Fruit fly (Drosophila melanogaster): Measurements from ENCODE around the gene GckIII.

The GckIII gene

DNA sequence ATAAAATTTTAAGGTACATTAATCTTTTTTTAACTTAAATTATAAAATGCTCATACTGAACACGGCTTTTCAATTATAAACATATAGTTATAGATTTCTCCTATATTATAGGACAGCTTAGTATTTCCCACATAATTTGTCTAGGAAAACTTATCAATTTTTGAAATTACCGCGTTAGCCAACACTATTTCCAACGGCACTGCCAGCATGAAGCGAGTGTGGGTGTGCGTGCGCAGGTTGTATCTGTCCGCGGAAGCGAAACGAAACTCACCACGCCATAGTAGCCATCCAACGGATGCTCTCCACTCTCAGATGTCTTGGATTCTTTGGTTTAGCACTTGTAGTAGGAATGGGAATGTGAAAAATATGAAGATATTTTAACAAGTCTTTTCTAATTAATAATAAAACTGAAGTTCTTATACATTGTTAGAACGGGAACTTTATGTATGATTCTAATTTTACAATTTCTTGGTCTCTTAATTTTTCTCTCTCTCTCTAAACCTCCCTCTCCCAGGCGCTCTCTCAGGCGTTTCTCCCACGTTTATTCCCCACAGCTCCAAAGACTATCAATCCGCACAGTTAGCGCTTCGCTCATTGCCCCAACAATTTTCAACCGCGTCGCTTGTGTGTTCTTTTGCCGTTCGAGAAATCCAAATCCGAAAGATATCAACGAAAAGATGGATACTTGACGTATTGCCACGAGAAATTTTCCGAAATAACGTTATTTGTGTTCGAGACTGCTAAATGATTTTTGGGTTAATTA, 31.7 kb upstream of the GckIII start, which contains the start of gene Dad (continued):
- no peak for TF ChIP-seq Ptx1 (GFP tag; IDR thresholded peaks at IDR 0.05)
- no peak for TF ChIP-seq Camta (GFP tag; optimal IDR thresholded peaks at IDR 0.05)
- TF ChIP-seq CG10565 (GFP tag; optimal IDR thresholded peaks at IDR 0.05) = no peak
- peak; percentile 36 for TF ChIP-seq CG31365 (tag; optimal IDR thresholded peaks at IDR 0.05)
- no peak for TF ChIP-seq sima (GFP tag; optimal IDR thresholded peaks at IDR 0.05)
- no peak for TF ChIP-seq gfzf (GFP tag; optimal IDR thresholded peaks at IDR 0.05)
- TF ChIP-seq ap (GFP tag; IDR thresholded peaks at IDR 0.05) = no peak
- TF ChIP-seq Dll (GFP tag; IDR thresholded peaks at IDR 0.05; ENCODE audit: partially characterized antibody) = peak; percentile 56; the same call in 3 of the 4 replicates
- TF ChIP-seq E2f1 (GFP tag; IDR thresholded peaks at IDR 0.05) = no peak
- no peak for TF ChIP-seq dmrt11E (tag; optimal IDR thresholded peaks at IDR 0.05)
- no peak for TF ChIP-seq CG10209 (GFP tag; optimal IDR thresholded peaks at IDR 0.05)
- TF ChIP-seq grau (tag; optimal IDR thresholded peaks at IDR 0.05) = no peak
- TF ChIP-seq stc (GFP tag; IDR thresholded peaks at IDR 0.05) = no peak
- TF ChIP-seq CG1792 (GFP tag; optimal IDR thresholded peaks at IDR 0.05) = no peak
- no peak for TF ChIP-seq CG17612 (GFP tag; IDR thresholded peaks at IDR 0.05)
- TF ChIP-seq CG18262 (tag; optimal IDR thresholded peaks at IDR 0.05) = peak; percentile 8
- no peak for TF ChIP-seq CG15696 (tag; optimal IDR thresholded peaks at IDR 0.05)
- no peak for TF ChIP-seq Six4 (GFP tag; optimal IDR thresholded peaks at IDR 0.05)
- no peak for TF ChIP-seq D (optimal IDR thresholded peaks at IDR 0.05)
- TF ChIP-seq D (GFP tag; optimal IDR thresholded peaks at IDR 0.05) = no peak
- TF ChIP-seq CG16813 (GFP tag; IDR thresholded peaks at IDR 0.05; ENCODE audit: partially characterized antibody) = no peak
- no peak for TF ChIP-seq CG3838 (GFP tag; optimal IDR thresholded peaks at IDR 0.05)
- TF ChIP-seq ara (GFP tag; IDR thresholded peaks at IDR 0.05) = 0 out of 2 replicates have a peak, but pooled peaks have one; percentile 20
- TF ChIP-seq Poxn (GFP tag; IDR thresholded peaks at IDR 0.05) = no peak
- TF ChIP-seq kah (GFP tag; optimal IDR thresholded peaks at IDR 0.05) = peak; percentile 12
- TF ChIP-seq CG8765 (GFP tag; IDR thresholded peaks at IDR 0.05) = no peak
- no peak for TF ChIP-seq jumu (GFP tag; optimal IDR thresholded peaks at IDR 0.05)
- peak; percentile 82 for TF ChIP-seq ash1 (GFP tag; optimal IDR thresholded peaks at IDR 0.05)
- TF ChIP-seq pum (GFP tag; optimal IDR thresholded peaks at IDR 0.05) = no peak
- TF ChIP-seq zen (tag; optimal IDR thresholded peaks at IDR 0.05) = no peak
- TF ChIP-seq CG8359 (GFP tag; optimal IDR thresholded peaks at IDR 0.05; ENCODE audit: borderline replicate concordance) = no peak
- no peak for TF ChIP-seq CG2875 (GFP tag; optimal IDR thresholded peaks at IDR 0.05)
- TF ChIP-seq HHEX (GFP tag; optimal IDR thresholded peaks at IDR 0.05) = no peak
- TF ChIP-seq CG43689 (GFP tag; IDR thresholded peaks at IDR 0.05) = no peak
- no peak for TF ChIP-seq CG11085 (GFP tag; IDR thresholded peaks at IDR 0.05)
- TF ChIP-seq CG8478 (optimal IDR thresholded peaks at IDR 0.05) = no peak
- no peak for TF ChIP-seq CG9876 (GFP tag; optimal IDR thresholded peaks at IDR 0.05)
- no peak for TF ChIP-seq vfl (GFP tag; optimal IDR thresholded peaks at IDR 0.05)
- no peak for TF ChIP-seq cato (GFP tag; optimal IDR thresholded peaks at IDR 0.05; ENCODE audit: borderline replicate concordance)
- no peak for TF ChIP-seq nau (GFP tag; optimal IDR thresholded peaks at IDR 0.05)
- no peak for TF ChIP-seq Ada2b (GFP tag; IDR thresholded peaks at IDR 0.05)
- no peak for TF ChIP-seq CG11247 (GFP tag; IDR thresholded peaks at IDR 0.05)
- TF ChIP-seq croc (GFP tag; conservative IDR thresholded peaks at IDR 0.05) = no peak
- TF ChIP-seq Awh (GFP tag; IDR thresholded peaks at IDR 0.05) = no peak
- peak in 1 of 3 experiments; percentile 52 for TF ChIP-seq Stat92E (GFP tag; optimal IDR thresholded peaks at IDR 0.05)
- no peak for TF ChIP-seq hth (optimal IDR thresholded peaks at IDR 0.05)
- peak; percentile 17 for TF ChIP-seq CG15269 (tag; optimal IDR thresholded peaks at IDR 0.05)
- TF ChIP-seq vnd (GFP tag; IDR thresholded peaks at IDR 0.05; ENCODE audit: partially characterized antibody) = no peak
- TF ChIP-seq CG14014 (GFP tag; IDR thresholded peaks at IDR 0.05) = peak; percentile 14; the same call in 1 of the 2 replicates
- TF ChIP-seq Dip2 (GFP tag; IDR thresholded peaks at IDR 0.05) = no peak
- no peak; the same call in 1 of the 3 replicates for TF ChIP-seq sr (GFP tag; IDR thresholded peaks at IDR 0.05)
